Worm (Caenorhabditis elegans) whole organism, L4 larva: ENCODE results near the gene fbxb-55.

Source experiments
- D1046.2 ChIP-seq: fragments of 200-800 bp; sonication (Bioruptor generic); IDR thresholded peaks from 2 replicates; pipeline ENCODE4 v1.3.6; 2022; ENCODE audit warnings: missing genetic modification characterization, missing compliant biosample characterization
- F10B5.3 ChIP-seq: sonication (generic microtip); optimal IDR thresholded peaks from 2 replicates; lab custom pipeline; 2016; ENCODE audit warnings: mild to moderate bottlenecking, missing genetic modification characterization, missing compliant biosample characterization
- F49E8.2 ChIP-seq: sonication (generic microtip); optimal IDR thresholded peaks from 2 replicates; lab custom pipeline; 2016; ENCODE audit warnings: missing compliant biosample characterization, mild to moderate bottlenecking, missing genetic modification characterization, borderline replicate concordance
- Y105C5A.15 ChIP-seq: fragments of 200-800 bp; sonication (Bioruptor generic); IDR thresholded peaks from 2 replicates; pipeline ENCODE4 v1.3.6; 2022; ENCODE audit warnings: missing genetic modification characterization, missing compliant biosample characterization
- Y48G9A.11 ChIP-seq: fragments of 200-800 bp; sonication (Bioruptor generic); IDR thresholded peaks from 2 replicates; pipeline ENCODE4 v1.3.6; 2022; ENCODE audit warnings: missing genetic modification reagents, missing genetic modification characterization, missing compliant biosample characterization
- ZK337.2 ChIP-seq: fragments of 200-800 bp; sonication (Bioruptor generic); IDR thresholded peaks from 2 replicates; pipeline ENCODE4 v1.3.6; 2022; ENCODE audit warnings: missing genetic modification reagents, missing genetic modification characterization, missing compliant biosample characterization
- aha-1 ChIP-seq: fragments of 150-350 bp; peaks from one replicate; lab custom pipeline; 2014; ENCODE audit warnings: missing biosample characterization, missing genetic modification characterization
- attf-4 ChIP-seq: sonication (generic microtip); optimal IDR thresholded peaks from 3 replicates; lab custom pipeline; 2017; ENCODE audit warnings: missing biosample characterization, missing genetic modification characterization
- ceh-20 ChIP-seq: fragments of 200-800 bp; sonication (Bioruptor generic); IDR thresholded peaks from 2 replicates; pipeline ENCODE4 v1.3.6; 2022; ENCODE audit warnings: missing genetic modification reagents, missing genetic modification characterization, missing compliant biosample characterization
- ceh-28 ChIP-seq: fragments of 150-350 bp; optimal IDR thresholded peaks from 2 replicates; lab custom pipeline; 2014; ENCODE audit warnings: missing biosample characterization, missing genetic modification reagents, missing genetic modification characterization
- ceh-32 ChIP-seq: sonication (generic microtip); optimal IDR thresholded peaks from 2 replicates; lab custom pipeline; 2016; ENCODE audit warnings: mild to moderate bottlenecking, missing genetic modification characterization, missing compliant biosample characterization; ENCODE audit not compliant: poor library complexity
- ceh-44 ChIP-seq: fragments of 200-800 bp; sonication (Bioruptor generic); IDR thresholded peaks from 2 replicates; pipeline ENCODE4 v1.3.6; 2022; ENCODE audit warnings: missing genetic modification reagents, missing genetic modification characterization, missing compliant biosample characterization
- ceh-62 ChIP-seq: sonication (generic microtip); optimal IDR thresholded peaks from 2 replicates; lab custom pipeline; 2017; ENCODE audit warnings: missing biosample characterization, missing genetic modification characterization
- ceh-82 ChIP-seq: sonication (generic microtip); optimal IDR thresholded peaks from 2 replicates; lab custom pipeline; 2017; ENCODE audit warnings: missing biosample characterization, missing genetic modification characterization
- cey-2 ChIP-seq: sonication (generic microtip); optimal IDR thresholded peaks from 3 replicates; lab custom pipeline; 2017; ENCODE audit warnings: missing genetic modification characterization, mild to moderate bottlenecking, missing compliant biosample characterization, antibody characterized with exemption, borderline replicate concordance; ENCODE audit not compliant: insufficient read depth
- daf-16 ChIP-seq, 3 experiments: sonication (generic microtip); optimal IDR thresholded peaks; 2 replicates each; lab custom pipeline; 2016 to 2017; ENCODE audit warnings: missing genetic modification characterization in 3 of 3, missing genetic modification reagents in 3 of 3, mild to moderate bottlenecking in 2 of 3, missing compliant biosample characterization in 2 of 3, missing biosample characterization in 1 of 3, moderate library complexity in 1 of 3
- dmd-6 ChIP-seq: fragments of 200-800 bp; sonication (Bioruptor generic); IDR thresholded peaks from 2 replicates; pipeline ENCODE4 v1.3.6; 2022; ENCODE audit warnings: missing genetic modification reagents, missing genetic modification characterization, missing compliant biosample characterization
- dmd-8 ChIP-seq: fragments of 200-800 bp; sonication (Bioruptor generic); IDR thresholded peaks from 2 replicates; pipeline ENCODE4 v1.3.6; 2022; ENCODE audit warnings: missing genetic modification characterization, missing compliant biosample characterization
- duxl-1 ChIP-seq: sonication (generic microtip); optimal IDR thresholded peaks from 2 replicates; lab custom pipeline; 2016; ENCODE audit warnings: mild to moderate bottlenecking, missing genetic modification characterization, moderate library complexity, missing compliant biosample characterization; ENCODE audit not compliant: poor library complexity
- egl-43 ChIP-seq: fragments of 200-800 bp; sonication (Bioruptor generic); IDR thresholded peaks from 2 replicates; pipeline ENCODE4 v1.3.6; 2022; ENCODE audit warnings: missing genetic modification reagents, missing genetic modification characterization, missing compliant biosample characterization
- fkh-10 ChIP-seq: fragments of 150-350 bp; optimal IDR thresholded peaks from 2 replicates; lab custom pipeline; 2014; ENCODE audit warnings: missing biosample characterization, missing genetic modification reagents, missing genetic modification characterization
- gei-8 ChIP-seq: fragments of 200-800 bp; sonication (Bioruptor generic); optimal IDR thresholded peaks from 2 replicates; lab custom pipeline; 2018; ENCODE audit warnings: mild to moderate bottlenecking, missing genetic modification characterization, missing compliant biosample characterization
- hif-1 ChIP-seq, 2 experiments: sonication (generic microtip); optimal IDR thresholded peaks; 2 replicates each; lab custom pipeline; 2016 to 2017; ENCODE audit warnings: missing compliant biosample characterization in 2 of 2, missing genetic modification characterization in 2 of 2, missing genetic modification reagents in 2 of 2, missing genotype in 2 of 2, mild to moderate bottlenecking in 1 of 2
- hmg-1.1 ChIP-seq: fragments of 200-800 bp; sonication (Bioruptor generic); IDR thresholded peaks from 2 replicates; pipeline ENCODE4 v1.3.6; 2022; ENCODE audit warnings: missing genetic modification reagents, missing genetic modification characterization, missing compliant biosample characterization
- lin-13 ChIP-seq: fragments of 150-350 bp; optimal IDR thresholded peaks from 2 replicates; lab custom pipeline; 2014; ENCODE audit warnings: missing biosample characterization, missing genetic modification reagents, missing genetic modification characterization
- lin-38 ChIP-seq: fragments of 200-800 bp; sonication (Bioruptor generic); IDR thresholded peaks from 2 replicates; pipeline ENCODE4 v1.3.6; 2022; ENCODE audit warnings: missing genetic modification reagents, missing genetic modification characterization, missing compliant biosample characterization
- madf-5 ChIP-seq, 2 experiments: fragments of 200-800 bp; sonication (Bioruptor generic); IDR thresholded peaks; 2 replicates each; pipeline ENCODE4 v1.3.6; 2022; ENCODE audit warnings: missing compliant biosample characterization in 2 of 2, missing genetic modification characterization in 2 of 2
- madf-9 ChIP-seq: fragments of 200-800 bp; sonication (Bioruptor generic); conservative IDR thresholded peaks from 2 replicates; pipeline ENCODE4 v1.3.6; 2022; ENCODE audit warnings: missing genetic modification reagents, missing genetic modification characterization, missing compliant biosample characterization
- mdl-1 ChIP-seq, 2 experiments: fragments of 150-350 bp in 1 of 2; sonication (generic microtip) in 1 of 2; optimal IDR thresholded peaks; 2 replicates each; lab custom pipeline; 2014 to 2017; ENCODE audit warnings: missing biosample characterization in 2 of 2, missing genetic modification characterization in 2 of 2
- mep-1 ChIP-seq: fragments of 150-350 bp; sonication (generic microtip); optimal IDR thresholded peaks from 3 replicates; lab custom pipeline; 2014; ENCODE audit warnings: missing biosample characterization, missing genetic modification characterization
- mxl-2 ChIP-seq: fragments of 200-800 bp; sonication (Bioruptor generic); conservative IDR thresholded peaks from 2 replicates; pipeline ENCODE4 v1.3.6; 2022; ENCODE audit warnings: missing genetic modification reagents, missing genetic modification characterization, missing compliant biosample characterization
- mxl-3 ChIP-seq: fragments of 200-800 bp; sonication (Bioruptor generic); optimal IDR thresholded peaks from 2 replicates; lab custom pipeline; 2018; ENCODE audit warnings: mild to moderate bottlenecking, missing genetic modification characterization, missing compliant biosample characterization
- nhr-25 ChIP-seq: sonication (generic microtip); optimal IDR thresholded peaks from 2 replicates; lab custom pipeline; 2017; ENCODE audit warnings: missing genetic modification characterization, mild to moderate bottlenecking, missing compliant biosample characterization, antibody characterized with exemption, moderate library complexity, borderline replicate concordance; ENCODE audit not compliant: insufficient read depth
- nhr-42 ChIP-seq: fragments of 200-800 bp; sonication (Bioruptor generic); IDR thresholded peaks from 2 replicates; pipeline ENCODE4 v1.3.6; 2022; ENCODE audit warnings: missing genetic modification characterization, missing compliant biosample characterization
- nhr-48 ChIP-seq: sonication (generic microtip); optimal IDR thresholded peaks from 2 replicates; lab custom pipeline; 2016; ENCODE audit warnings: mild to moderate bottlenecking, missing genetic modification characterization, missing compliant biosample characterization
- rbr-2 ChIP-seq: sonication (generic microtip); optimal IDR thresholded peaks from 2 replicates; lab custom pipeline; 2016; ENCODE audit warnings: missing genotype, missing genetic modification characterization, missing compliant biosample characterization
- set-16 ChIP-seq: fragments of 200-800 bp; sonication (Bioruptor generic); IDR thresholded peaks from 2 replicates; pipeline ENCODE4 v1.3.6; 2022; ENCODE audit warnings: missing genetic modification reagents, missing genetic modification characterization, missing compliant biosample characterization
- spr-1 ChIP-seq: sonication (generic microtip); optimal IDR thresholded peaks from 2 replicates; lab custom pipeline; 2016; ENCODE audit warnings: mild to moderate bottlenecking, missing genetic modification characterization, missing compliant biosample characterization
- tag-97 ChIP-seq: fragments of 200-800 bp; sonication (Bioruptor generic); IDR thresholded peaks from 2 replicates; pipeline ENCODE4 v1.3.6; 2022; ENCODE audit warnings: missing genetic modification characterization, missing compliant biosample characterization
- unc-62 ChIP-seq, 3 experiments: fragments of 150-350 bp in 1 of 3; sonication (generic microtip); optimal IDR thresholded peaks in 2 of 3; peaks in 1 of 3; 1 replicate in 1 of 3; 2 replicates in 2 of 3; lab custom pipeline; 2014 to 2017; ENCODE audit warnings: missing biosample characterization in 3 of 3, missing genetic modification characterization in 3 of 3, missing genetic modification reagents in 3 of 3, missing genotype in 1 of 3
- zfp-3 ChIP-seq: fragments of 200-800 bp; sonication (Bioruptor generic); conservative IDR thresholded peaks from 2 replicates; pipeline ENCODE4 v1.3.6; 2022; ENCODE audit warnings: missing genetic modification reagents, missing genetic modification characterization, missing compliant biosample characterization

The fbxb-55 gene

ce11 chrIV:4034883-4035282, 33.7 kb upstream of the fbxb-55 start, which contains the start of gene hlh-30 (continued):
- TF ChIP-seq dmd-6 (GFP tag; lab: Robert Waterston, UW) (peak; percentile 70), zfp-3 (GFP tag; lab: Robert Waterston, UW) (no peak), ceh-20 (GFP tag; lab: Robert Waterston, UW) (no peak), egl-43 (GFP tag; lab: Robert Waterston, UW) (peak; percentile 68), madf-9 (GFP tag; lab: Robert Waterston, UW) (0 out of 2 replicates have a peak, but pooled peaks have one; percentile 37), unc-62 (GFP tag; optimal IDR thresholded peaks at IDR 0.05 in 1 of 2; lab: Kevin White, UChicago) (no peak), unc-62 (tag; optimal IDR thresholded peaks at IDR 0.05; lab: Kevin White, UChicago) (no peak), ceh-44 (GFP tag; lab: Robert Waterston, UW) (0 out of 2 replicates have a peak, but pooled peaks have one; percentile 10), tag-97 (GFP tag; lab: Robert Waterston, UW) (no peak), ceh-62 (tag; lab: Kevin White, UChicago) (no peak), mdl-1 (tag; optimal IDR thresholded peaks at IDR 0.05; lab: Kevin White, UChicago) (peak in 1 of 2 experiments; percentile 35), lin-38 (peak; percentile 38; the same call in 1 of the 2 replicates), duxl-1 (tag; lab: Kevin White, UChicago) (no peak), cey-2 (no peak), daf-16 (GFP tag; optimal IDR thresholded peaks at IDR 0.05; lab: Kevin White, UChicago) (no peak), daf-16 (tag; optimal IDR thresholded peaks at IDR 0.05; lab: Kevin White, UChicago) (peak; percentile 12), ceh-32 (tag; lab: Kevin White, UChicago) (no peak), mep-1 (tag; lab: Kevin White, UChicago) (peak; percentile 67), nhr-48 (peak; percentile 20), nhr-42 (GFP tag; lab: Robert Waterston, UW) (no peak), Y105C5A.15 (GFP tag; lab: Robert Waterston, UW) (no peak), spr-1 (tag; lab: Kevin White, UChicago) (no peak), attf-4 (tag; lab: Kevin White, UChicago) (no peak), nhr-25 (no peak), rbr-2 (tag; lab: Kevin White, UChicago) (peak; percentile 72), ceh-82 (tag; lab: Kevin White, UChicago) (no peak), ZK337.2 (no peak)

ce11 chrIV:4039984-4040383, 28.6 kb upstream of the fbxb-55 start, which contains the start of gene F35F11.2:
F35F11.2 (plus strand) TSS chrIV:4040284.
- no peak for TF ChIP-seq hmg-1.1 (GFP tag; lab: Robert Waterston, UW)
- no peak for TF ChIP-seq ZK337.2
- no peak for TF ChIP-seq lin-13
- TF ChIP-seq D1046.2 = no peak
- no peak for TF ChIP-seq hif-1 (tag; optimal IDR thresholded peaks at IDR 0.05; lab: Kevin White, UChicago)
- no peak for TF ChIP-seq dmd-8 (GFP tag; lab: Robert Waterston, UW)
- TF ChIP-seq F10B5.3 (tag; lab: Kevin White, UChicago) = no peak
- no peak for TF ChIP-seq ceh-62 (tag; lab: Kevin White, UChicago)
- no peak for TF ChIP-seq aha-1 (tag; lab: Kevin White, UChicago)
- TF ChIP-seq fkh-10 (GFP tag; lab: Kevin White, UChicago) = no peak
- no peak for TF ChIP-seq F49E8.2 (tag; lab: Kevin White, UChicago)
- no peak for TF ChIP-seq madf-5 (GFP tag; IDR thresholded peaks at IDR 0.05; lab: Robert Waterston, UW)
- no peak for TF ChIP-seq mxl-3 (GFP tag; lab: Kevin White, UChicago)

- TF ChIP-seq ceh-28 (tag; lab: Kevin White, UChicago) = peak; percentile 61
- no peak for TF ChIP-seq gei-8
- no peak for TF ChIP-seq mxl-2 (GFP tag; lab: Robert Waterston, UW)
- TF ChIP-seq Y48G9A.11 (GFP tag; lab: Robert Waterston, UW) = no peak
- TF ChIP-seq set-16 (GFP tag; lab: Robert Waterston, UW) = peak; percentile 23; the same call in 1 of the 2 replicates
- TF ChIP-seq, all 104 proteins: peak for 2
Measured at ce11 chrIV:4041006-4041405, 27.6 kb upstream of the fbxb-55 start.
